Worm (Caenorhabditis elegans) whole organism, L1 larva: ENCODE data around the gene lbp-9.

Experiments
- fkh-10 ChIP-seq: sonication (generic microtip); optimal IDR thresholded peaks from 2 replicates; lab custom pipeline; 2017; ENCODE audit warnings: missing biosample characterization, missing genetic modification reagents, missing genetic modification characterization
- hpl-2 ChIP-seq: fragments of 150-350 bp; optimal IDR thresholded peaks from 2 replicates; lab custom pipeline; 2014; ENCODE audit warnings: missing biosample characterization, missing genetic modification reagents, missing genetic modification characterization
- mdl-1 ChIP-seq, 2 experiments: fragments of 150-350 bp; optimal IDR thresholded peaks; 2 replicates each; lab custom pipeline; 2014 to 2017; ENCODE audit warnings: missing biosample characterization in 2 of 2, missing genetic modification characterization in 2 of 2, inconsistent platforms in 1 of 2
- nhr-28 ChIP-seq: fragments of 150-350 bp; optimal IDR thresholded peaks from 2 replicates; lab custom pipeline; 2014; ENCODE audit warnings: missing biosample characterization, missing genetic modification characterization
- nhr-77 ChIP-seq: fragments of 150-350 bp; optimal IDR thresholded peaks from 2 replicates; lab custom pipeline; 2014; ENCODE audit warnings: missing biosample characterization, missing genetic modification characterization
- pqm-1 ChIP-seq: sonication (generic microtip); optimal IDR thresholded peaks from 3 replicates; lab custom pipeline; 2017; ENCODE audit warnings: missing biosample characterization, missing genetic modification characterization
- snpc-4 ChIP-seq: fragments of 150-350 bp; optimal IDR thresholded peaks from 2 replicates; lab custom pipeline; 2014; ENCODE audit warnings: missing biosample characterization, missing genetic modification characterization
- unc-62 ChIP-seq: fragments of 150-350 bp; optimal IDR thresholded peaks from 2 replicates; lab custom pipeline; 2014; ENCODE audit warnings: missing biosample characterization, missing genetic modification reagents, missing genetic modification characterization
- ztf-4 ChIP-seq: fragments of 150-350 bp; optimal IDR thresholded peaks from 2 replicates; lab custom pipeline; 2014; ENCODE audit warnings: missing biosample characterization, missing genetic modification characterization

ce11 chrV:2050790-2051189, 17.5 kb upstream of the lbp-9 start:
- TF ChIP-seq hpl-2 (no peak), mdl-1 (tag; optimal IDR thresholded peaks at IDR 0.05; lab: Kevin White, UChicago) (no peak), ztf-4 (tag; lab: Kevin White, UChicago) (no peak), unc-62 (GFP tag; lab: Kevin White, UChicago) (no peak), fkh-10 (GFP tag; lab: Kevin White, UChicago) (no peak), pqm-1 (no peak), snpc-4 (tag; lab: Kevin White, UChicago) (no peak), nhr-28 (tag; lab: Kevin White, UChicago) (no peak), nhr-77 (tag; lab: Kevin White, UChicago) (no peak)
